Worm (Caenorhabditis elegans) whole organism, mixed stage, embryonic: ENCODE data around the gene hpl-2.

Experiments
- M03D4.4 ChIP-seq: sonication (generic microtip); optimal IDR thresholded peaks from 2 replicates; lab custom pipeline; 2017; ENCODE audit warnings: mild to moderate bottlenecking, missing genetic modification characterization, missing compliant biosample characterization
- bed-3 ChIP-seq: fragments of 200-800 bp; sonication (Bioruptor generic); optimal IDR thresholded peaks from 3 replicates; lab custom pipeline; 2018; ENCODE audit warnings: mild to moderate bottlenecking, missing genetic modification characterization, moderate library complexity, missing compliant biosample characterization
- ceh-39 ChIP-seq: fragments of 150-350 bp; optimal IDR thresholded peaks from 2 replicates; lab custom pipeline; 2014; ENCODE audit warnings: missing biosample characterization, missing genetic modification characterization
- ceh-43 ChIP-seq: fragments of 200-800 bp; sonication (Bioruptor generic); optimal IDR thresholded peaks from 2 replicates; lab custom pipeline; 2018; ENCODE audit warnings: mild to moderate bottlenecking, missing genetic modification characterization, moderate library complexity, missing compliant biosample characterization
- ceh-83 ChIP-seq: fragments of 200-800 bp; sonication (Bioruptor generic); optimal IDR thresholded peaks from 2 replicates; lab custom pipeline; 2018; ENCODE audit warnings: mild to moderate bottlenecking, missing genetic modification characterization, missing compliant biosample characterization
- cnd-1 ChIP-seq: fragments of 200-800 bp; sonication (Bioruptor generic); optimal IDR thresholded peaks from 2 replicates; lab custom pipeline; 2018; ENCODE audit warnings: mild to moderate bottlenecking, missing genetic modification characterization, missing compliant biosample characterization
- drap-1 ChIP-seq: fragments of 200-800 bp; sonication (Bioruptor generic); optimal IDR thresholded peaks from 3 replicates; lab custom pipeline; 2018; ENCODE audit warnings: mild to moderate bottlenecking, missing genetic modification characterization, missing compliant biosample characterization
- elt-1 ChIP-seq: sonication (generic microtip); optimal IDR thresholded peaks from 2 replicates; lab custom pipeline; 2017; ENCODE audit warnings: missing genetic modification characterization, mild to moderate bottlenecking, missing compliant biosample characterization, antibody characterized with exemption, moderate library complexity, borderline replicate concordance; ENCODE audit not compliant: insufficient read depth
- elt-3 ChIP-seq: fragments of 150-350 bp; optimal IDR thresholded peaks from 2 replicates; lab custom pipeline; 2014; ENCODE audit warnings: missing biosample characterization, missing genetic modification characterization
- flh-1 ChIP-seq: fragments of 200-800 bp; sonication (Bioruptor generic); optimal IDR thresholded peaks from 2 replicates; lab custom pipeline; 2018; ENCODE audit warnings: mild to moderate bottlenecking, missing genetic modification characterization, moderate library complexity, missing compliant biosample characterization
- ham-2 ChIP-seq: fragments of 200-800 bp; sonication (Bioruptor generic); optimal IDR thresholded peaks from 2 replicates; lab custom pipeline; 2018; ENCODE audit warnings: mild to moderate bottlenecking, missing genetic modification characterization, missing compliant biosample characterization
- hlh-1 ChIP-seq: fragments of 150-350 bp; optimal IDR thresholded peaks from 2 replicates; lab custom pipeline; 2014; ENCODE audit warnings: missing biosample characterization, missing genetic modification reagents, missing genetic modification characterization
- lin-13 ChIP-seq: fragments of 150-350 bp; optimal IDR thresholded peaks from 2 replicates; lab custom pipeline; 2014; ENCODE audit warnings: missing biosample characterization, missing genetic modification characterization
- mab-5 ChIP-seq: fragments of 150-350 bp; optimal IDR thresholded peaks from 2 replicates; lab custom pipeline; 2014; ENCODE audit warnings: missing biosample characterization, missing genetic modification characterization
- mep-1 ChIP-seq: fragments of 150-350 bp; optimal IDR thresholded peaks from 2 replicates; lab custom pipeline; 2017; ENCODE audit warnings: missing biosample characterization, missing genetic modification reagents, missing genetic modification characterization, inconsistent platforms
- mls-2 ChIP-seq: sonication (generic microtip); optimal IDR thresholded peaks from 2 replicates; lab custom pipeline; 2016; ENCODE audit warnings: mild to moderate bottlenecking, missing genetic modification characterization, moderate library complexity, missing compliant biosample characterization
- nhr-12 ChIP-seq: fragments of 150-350 bp; optimal IDR thresholded peaks from 2 replicates; lab custom pipeline; 2014; ENCODE audit warnings: missing biosample characterization, missing genetic modification characterization
- pha-4 ChIP-seq: fragments of 150-350 bp; optimal IDR thresholded peaks from 2 replicates; lab custom pipeline; 2018; ENCODE audit warnings: missing biosample characterization, missing genetic modification reagents, missing genetic modification characterization
- sem-2 ChIP-seq: fragments of 200-800 bp; sonication (Bioruptor generic); optimal IDR thresholded peaks from 2 replicates; lab custom pipeline; 2018; ENCODE audit warnings: mild to moderate bottlenecking, missing genetic modification characterization, missing compliant biosample characterization
- snpc-4 ChIP-seq: fragments of 150-350 bp; optimal IDR thresholded peaks from 2 replicates; lab custom pipeline; 2014; ENCODE audit warnings: missing biosample characterization, missing genetic modification characterization
- tbx-8 ChIP-seq: fragments of 200-800 bp; sonication (Bioruptor generic); optimal IDR thresholded peaks from 2 replicates; lab custom pipeline; 2018; ENCODE audit warnings: mild to moderate bottlenecking, missing genetic modification characterization, moderate library complexity, missing compliant biosample characterization
- unc-120 ChIP-seq: sonication (generic microtip); optimal IDR thresholded peaks from 2 replicates; lab custom pipeline; 2017; ENCODE audit warnings: missing genetic modification characterization, missing compliant biosample characterization; ENCODE audit not compliant: poor library complexity, severe bottlenecking
- unc-39 ChIP-seq: fragments of 150-350 bp; optimal IDR thresholded peaks from 2 replicates; lab custom pipeline; 2014; ENCODE audit warnings: missing biosample characterization, missing genetic modification characterization
- unc-62 ChIP-seq: fragments of 150-350 bp; optimal IDR thresholded peaks from 2 replicates; lab custom pipeline; 2014; ENCODE audit warnings: missing biosample characterization, missing genetic modification reagents, missing genetic modification characterization
- zip-8 ChIP-seq: fragments of 150-350 bp; optimal IDR thresholded peaks from 2 replicates; lab custom pipeline; 2014; ENCODE audit warnings: missing biosample characterization, missing genetic modification characterization
- ztf-11 ChIP-seq: fragments of 150-350 bp; optimal IDR thresholded peaks from 2 replicates; lab custom pipeline; 2014; ENCODE audit warnings: missing biosample characterization, missing genetic modification characterization

Gene hpl-2

DNA sequence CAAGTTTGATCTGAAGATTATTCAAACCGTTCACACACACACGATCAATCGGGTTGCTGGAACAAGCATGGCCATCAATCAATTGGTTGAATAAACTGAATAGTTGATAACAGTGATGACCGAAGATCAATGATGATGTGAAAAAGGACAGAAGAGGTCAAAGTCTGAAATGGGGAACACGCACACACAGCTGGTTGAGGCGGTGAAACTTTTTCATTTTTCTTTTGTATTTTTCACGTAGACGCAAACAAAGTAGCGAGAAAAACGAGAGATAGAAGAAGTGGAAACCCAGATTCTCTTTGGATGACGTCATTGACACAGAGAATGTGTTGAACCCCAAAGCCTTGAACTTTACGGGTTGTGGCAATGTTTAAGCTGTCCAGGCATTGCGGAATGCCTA lies 37.9 kb downstream of the hpl-2 start:
- TF ChIP-seq elt-1 (tag; lab: Kevin White, UChicago) (no peak), cnd-1 (tag; lab: Kevin White, UChicago) (no peak), zip-8 (peak; percentile 11)

ce11 chrIII:10716091-10716490 lies 39.2 kb downstream of the hpl-2 start, which contains the start of gene W09D10.4:
TSS of gene W09D10.4 (minus strand) at chrIII:10716191.
- TF ChIP-seq ceh-43 (GFP tag; lab: Kevin White, UChicago) (no peak), pha-4 (no peak), ceh-83 (GFP tag; lab: Kevin White, UChicago) (no peak)

DNA sequence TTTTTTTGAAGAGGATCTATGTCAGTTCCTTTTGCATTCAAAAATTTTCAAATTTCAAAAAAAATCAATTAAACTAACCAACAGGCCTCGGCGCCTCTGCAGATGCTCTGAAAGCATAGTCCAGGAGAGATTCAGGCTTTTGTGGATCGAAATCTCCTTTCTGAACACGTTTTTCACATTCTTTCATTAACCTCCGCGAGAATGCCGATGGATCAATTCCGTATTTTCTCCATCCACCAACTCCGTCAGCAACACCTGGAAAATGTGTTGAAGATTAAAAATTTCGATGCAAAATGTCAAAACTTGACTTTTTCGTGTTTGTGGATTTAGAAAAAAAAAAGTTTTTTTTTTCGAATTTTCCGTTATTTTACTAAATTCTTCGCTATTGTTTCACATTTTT lies 40.8 kb downstream of the hpl-2 start:
- no peak for TF ChIP-seq ztf-11 (tag; lab: Kevin White, UChicago)
- no peak for TF ChIP-seq ham-2 (GFP tag; lab: Kevin White, UChicago)
- no peak for TF ChIP-seq bed-3 (GFP tag; lab: Kevin White, UChicago)
- no peak for TF ChIP-seq elt-3 (tag; lab: Kevin White, UChicago)
- no peak for TF ChIP-seq hlh-1
- TF ChIP-seq unc-120 (tag; lab: Kevin White, UChicago): no peak
- no peak for TF ChIP-seq mls-2 (tag; lab: Kevin White, UChicago)
- TF ChIP-seq mab-5: no peak
- TF ChIP-seq flh-1: no peak
- TF ChIP-seq unc-62 (GFP tag; lab: Kevin White, UChicago): no peak
- no peak for TF ChIP-seq drap-1 (GFP tag; lab: Kevin White, UChicago)
- TF ChIP-seq zip-8: no peak
- no peak for TF ChIP-seq ceh-43 (GFP tag; lab: Kevin White, UChicago)
- TF ChIP-seq pha-4: no peak
- TF ChIP-seq ceh-39 (tag; lab: Kevin White, UChicago): no peak
- TF ChIP-seq nhr-12 (tag; lab: Kevin White, UChicago): no peak
- no peak for TF ChIP-seq mep-1 (tag; lab: Kevin White, UChicago)
- no peak for TF ChIP-seq lin-13
- no peak for TF ChIP-seq tbx-8 (GFP tag; lab: Kevin White, UChicago)

- TF ChIP-seq elt-3 (tag; lab: Kevin White, UChicago) (no peak), hlh-1 (no peak), sem-2 (GFP tag; lab: Kevin White, UChicago) (no peak)
Observed at ce11 chrIII:10711192-10711673, 44.1 kb downstream of the hpl-2 start, which contains the start of gene W09D10.5. TSS of gene W09D10.5 (minus strand) at chrIII:10711536.

ce11 chrIII:10709676-10710075 lies 45.7 kb downstream of the hpl-2 start:
- TF ChIP-seq flh-1 (no peak), zip-8 (peak; percentile 93)

ce11 chrIII:10708484-10708883 lies 46.8 kb downstream of the hpl-2 start:
- no peak for TF ChIP-seq sem-2 (GFP tag; lab: Kevin White, UChicago)
- no peak for TF ChIP-seq ceh-83 (GFP tag; lab: Kevin White, UChicago)
- TF ChIP-seq unc-39: no peak
- no peak for TF ChIP-seq pha-4

DNA sequence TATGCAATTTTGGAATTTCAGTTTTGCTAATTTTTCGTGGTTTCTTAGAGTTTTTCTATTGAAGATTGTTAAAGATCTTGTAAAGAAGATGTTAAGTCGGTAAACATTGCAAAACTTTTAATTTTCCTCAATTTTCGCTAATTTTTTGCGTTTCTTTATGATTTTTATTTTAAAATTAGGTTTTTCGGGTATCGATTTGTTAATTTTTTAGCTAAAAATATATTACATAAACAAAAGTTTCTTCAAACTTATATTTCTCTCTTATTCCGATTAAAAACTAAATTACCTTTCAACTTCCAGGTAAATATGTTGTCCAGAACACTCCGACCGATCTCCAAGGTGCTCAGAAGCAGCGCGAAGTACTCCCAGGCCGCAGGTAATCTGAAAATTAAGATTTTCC lies 47.9 kb downstream of the hpl-2 start, which contains the start of gene mrpl-12:
TSS of gene mrpl-12 (plus strand) at position 301 of the 400 bp plus-strand sequence.
- no peak for TF ChIP-seq snpc-4 (tag; lab: Kevin White, UChicago)
- no peak for TF ChIP-seq mls-2 (tag; lab: Kevin White, UChicago)
- TF ChIP-seq elt-3 (tag; lab: Kevin White, UChicago): no peak
- TF ChIP-seq M03D4.4 (tag; lab: Kevin White, UChicago): no peak
- TF ChIP-seq ham-2 (GFP tag; lab: Kevin White, UChicago): no peak
- TF ChIP-seq elt-1 (tag; lab: Kevin White, UChicago): no peak
- TF ChIP-seq bed-3 (GFP tag; lab: Kevin White, UChicago): no peak
- no peak for TF ChIP-seq unc-62 (GFP tag; lab: Kevin White, UChicago)
- no peak for TF ChIP-seq nhr-12 (tag; lab: Kevin White, UChicago)
- TF ChIP-seq zip-8: no peak
- no peak for TF ChIP-seq cnd-1 (tag; lab: Kevin White, UChicago)
